Worm (Caenorhabditis elegans) whole organism, early embryonic: ENCODE measurements around the gene cku-70.

Experiments used
- F13C5.2 ChIP-seq: sonication (generic microtip); optimal IDR thresholded peaks from 2 replicates; lab custom pipeline; 2017; ENCODE audit warnings: mild to moderate bottlenecking, missing genetic modification characterization, inconsistent platforms, missing compliant biosample characterization
- ets-7 ChIP-seq: sonication (generic microtip); optimal IDR thresholded peaks from 2 replicates; lab custom pipeline; 2016; ENCODE audit warnings: missing genotype, missing genetic modification characterization, missing compliant biosample characterization
- hnd-1 ChIP-seq: sonication (generic microtip); optimal IDR thresholded peaks from 2 replicates; lab custom pipeline; 2016; ENCODE audit warnings: missing genetic modification characterization, missing compliant biosample characterization

DNA sequence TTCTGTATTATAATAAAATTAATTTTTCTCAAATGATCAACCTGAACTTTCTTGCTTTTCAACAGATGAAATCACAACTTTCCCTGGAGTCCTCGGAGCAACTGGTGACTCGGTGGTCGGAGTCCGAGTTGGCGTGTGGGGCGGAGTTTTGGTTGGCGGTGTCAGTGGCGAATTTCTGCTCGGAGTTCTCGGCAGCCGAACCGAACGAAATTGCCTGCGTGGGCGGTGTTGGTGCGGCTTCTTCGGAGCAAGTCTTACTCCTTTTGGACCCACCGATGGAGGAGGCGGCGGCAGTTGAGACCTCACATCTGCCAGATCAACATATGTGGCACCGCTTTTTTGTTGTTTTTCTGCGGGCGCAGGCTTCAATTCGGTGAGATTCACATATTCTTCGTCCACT, 15.1 kb downstream of the cku-70 start:
- no peak for TF ChIP-seq ets-7 (tag; lab: Kevin White, UChicago)
- no peak for TF ChIP-seq F13C5.2
- no peak for TF ChIP-seq hnd-1 (tag; lab: Kevin White, UChicago)
